Worm (Caenorhabditis elegans) whole organism, late embryonic: ENCODE measurements around the gene lelo-4.
"Not testable (repeated sequence)": the region's sequence is repeated elsewhere in the genome, so short reads cannot be mapped to it uniquely, and the experiment has no call there.

Experiments used
- ama-1 ChIP-seq: fragments of 150-350 bp; optimal IDR thresholded peaks from 2 replicates; lab custom pipeline; 2014
- elt-4 ChIP-seq: sonication (generic microtip); optimal IDR thresholded peaks from 2 replicates; lab custom pipeline; 2016; ENCODE audit warnings: missing genetic modification characterization, missing compliant biosample characterization
- eyg-1 ChIP-seq: sonication (generic microtip); optimal IDR thresholded peaks from 2 replicates; lab custom pipeline; 2016; ENCODE audit warnings: missing genotype, missing genetic modification characterization, missing compliant biosample characterization
- hlh-30 ChIP-seq: sonication (generic microtip); optimal IDR thresholded peaks from 2 replicates; lab custom pipeline; 2017; ENCODE audit warnings: antibody characterized with exemption, missing genetic modification characterization, missing compliant biosample characterization; ENCODE audit not compliant: insufficient read depth
- pqm-1 ChIP-seq: sonication (generic microtip); optimal IDR thresholded peaks from 2 replicates; lab custom pipeline; 2016; ENCODE audit warnings: missing genetic modification characterization, missing compliant biosample characterization

DNA sequence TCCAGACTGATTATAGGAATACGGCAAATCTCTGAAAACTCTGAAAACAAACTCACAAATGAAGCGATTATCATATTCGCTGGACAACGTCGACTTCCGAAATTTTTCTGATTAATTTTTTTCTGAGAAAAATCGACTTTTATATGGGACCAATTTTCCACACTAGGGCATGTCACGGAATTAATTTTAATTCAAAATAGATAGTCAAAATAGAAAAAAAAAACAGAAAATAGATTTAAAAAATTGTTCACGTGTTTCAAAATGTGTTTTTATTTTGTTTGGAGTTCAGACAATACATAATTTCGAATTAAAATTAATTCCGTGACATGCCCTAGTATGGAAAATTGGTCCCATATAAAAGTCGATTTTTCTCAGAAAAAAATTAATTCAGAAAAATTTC lies 42.9 kb downstream of the lelo-4 start, which contains the start of the genes F10C1.3 and F10C1.23:
- not testable (repeated sequence) for TF ChIP-seq ama-1 (lab: Kevin White, UChicago); eyg-1 (tag; lab: Kevin White, UChicago); pqm-1 (tag; lab: Kevin White, UChicago); hlh-30 (tag; lab: Kevin White, UChicago); elt-4 (tag; lab: Kevin White, UChicago)
